Worm (Caenorhabditis elegans): ENCODE measurements around the gene cdk-11.2.

DNA sequence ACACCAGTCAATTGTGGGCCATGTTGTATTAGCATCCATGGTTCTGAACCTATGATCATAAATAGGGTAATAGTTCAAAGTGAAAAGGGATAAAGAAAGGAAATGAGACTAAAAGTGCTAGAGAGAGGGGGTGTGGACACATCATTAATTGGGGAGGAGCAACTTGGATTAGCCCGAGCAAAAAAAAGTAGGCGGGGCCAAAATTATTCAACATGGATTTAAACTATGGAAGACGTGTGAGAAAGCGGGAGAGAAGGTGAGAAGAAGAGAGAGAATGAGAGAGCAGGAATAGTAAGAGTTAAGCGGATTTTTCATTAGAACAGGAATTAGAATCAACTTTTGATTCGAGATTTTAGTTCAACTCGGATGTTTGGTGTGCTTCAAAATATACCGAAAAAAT is 44.0 kb upstream of the cdk-11.2 start, which contains the start of gene C39B10.1:
- TF ChIP-seq nhr-12 (tag; optimal IDR thresholded peaks at IDR 0.05) (no peak), unc-62 (GFP tag; optimal IDR thresholded peaks at IDR 0.05) (no peak)

Measured in whole organism, L2 larva.